5 fruit fly cellular contexts compared by ENCODE assay signal in genomic region chr3R:13815022-13815440, dm6.
TF ChIP-seq lines count a peak whose summit lies in the region.

No protein-coding gene starts in this region.

- no peak for TF ChIP-seq CTCF in whole organism, embryonic (GFP tag; optimal IDR thresholded peaks at IDR 0.05; lab: Kevin White, UChicago)

TF ChIP-seq in whole organism, 6 proteins besides CTCF, POLR2A, EP300 and RAD21:
- TF ChIP-seq EcR (GFP tag; optimal IDR thresholded peaks at IDR 0.05; lab: Kevin White, UChicago) (peak in 1 of 2 experiments; percentile 46), Dll (optimal IDR thresholded peaks at IDR 0.05; lab: Kevin White, UChicago) (peak; percentile 26), usp (GFP tag; optimal IDR thresholded peaks at IDR 0.05; lab: Kevin White, UChicago) (no peak)

TF ChIP-seq in whole organism, adult, 20 proteins besides CTCF, POLR2A, EP300 and RAD21:
- TF ChIP-seq ovo (GFP tag; optimal IDR thresholded peaks at IDR 0.05; lab: Kevin White, UChicago) = no peak
- no peak for TF ChIP-seq CG7101 (tag; optimal IDR thresholded peaks at IDR 0.05; lab: Kevin White, UChicago)
- TF ChIP-seq CG7045 (GFP tag; optimal IDR thresholded peaks at IDR 0.05; lab: Kevin White, UChicago) = no peak
- no peak for TF ChIP-seq tj (GFP tag; optimal IDR thresholded peaks at IDR 0.05; lab: Kevin White, UChicago)
- no peak for TF ChIP-seq CG5204 (GFP tag; optimal IDR thresholded peaks at IDR 0.05; lab: Kevin White, UChicago)
- TF ChIP-seq Clk (GFP tag; optimal IDR thresholded peaks at IDR 0.05; lab: Kevin White, UChicago) = no peak
- no peak for TF ChIP-seq cnc (optimal IDR thresholded peaks at IDR 0.05; lab: Kevin White, UChicago)
- no peak for TF ChIP-seq toe (GFP tag; optimal IDR thresholded peaks at IDR 0.05; lab: Kevin White, UChicago)
- peak; percentile 1 for TF ChIP-seq CG33017 (tag; optimal IDR thresholded peaks at IDR 0.05; lab: Kevin White, UChicago)
- TF ChIP-seq Crg-1 (GFP tag; optimal IDR thresholded peaks at IDR 0.05; lab: Kevin White, UChicago) = no peak
- TF ChIP-seq Hr96 (GFP tag; optimal IDR thresholded peaks at IDR 0.05; lab: Kevin White, UChicago) = no peak
- peak; percentile 41 for TF ChIP-seq kay (GFP tag; lab: Kevin White, UChicago; ENCODE audit: borderline replicate concordance)
- TF ChIP-seq CG12768 (GFP tag; optimal IDR thresholded peaks at IDR 0.05; lab: Kevin White, UChicago) = no peak
- no peak for TF ChIP-seq CG11617 (GFP tag; optimal IDR thresholded peaks at IDR 0.05; lab: Kevin White, UChicago)
- TF ChIP-seq CG14711 (tag; optimal IDR thresholded peaks at IDR 0.05; lab: Kevin White, UChicago) = no peak

TF ChIP-seq in whole organism, embryonic, 481 proteins besides CTCF, POLR2A, EP300 and RAD21 (continues in another document):
- TF ChIP-seq chm (GFP tag; IDR thresholded peaks at IDR 0.05; lab: Robert Waterston, UW) = no peak
- TF ChIP-seq pita (GFP tag; optimal IDR thresholded peaks at IDR 0.05; lab: Kevin White, UChicago) = no peak
- TF ChIP-seq CG3281 (GFP tag; optimal IDR thresholded peaks at IDR 0.05; lab: Kevin White, UChicago) = no peak
- no peak for TF ChIP-seq corto (GFP tag; optimal IDR thresholded peaks at IDR 0.05; lab: Kevin White, UChicago)
- TF ChIP-seq bbx (GFP tag; IDR thresholded peaks at IDR 0.05; lab: Robert Waterston, UW; ENCODE audit: partially characterized antibody) = no peak
- peak; percentile 16 for TF ChIP-seq cg (GFP tag; optimal IDR thresholded peaks at IDR 0.05; lab: Kevin White, UChicago)
- no peak for TF ChIP-seq crc (GFP tag; optimal IDR thresholded peaks at IDR 0.05; lab: Kevin White, UChicago)
- no peak for TF ChIP-seq sqz (GFP tag; optimal IDR thresholded peaks at IDR 0.05; lab: Kevin White, UChicago)
- no peak for TF ChIP-seq ewg (GFP tag; optimal IDR thresholded peaks at IDR 0.05; lab: Kevin White, UChicago)
- TF ChIP-seq br (optimal IDR thresholded peaks at IDR 0.05; lab: Kevin White, UChicago) = no peak
- TF ChIP-seq CG14050 (GFP tag; IDR thresholded peaks at IDR 0.05; lab: Robert Waterston, UW) = no peak
- no peak for TF ChIP-seq CG12769 (tag; optimal IDR thresholded peaks at IDR 0.05; lab: Kevin White, UChicago)
- TF ChIP-seq CG9876 (GFP tag; optimal IDR thresholded peaks at IDR 0.05; lab: Kevin White, UChicago) = no peak
- TF ChIP-seq CG15011 (GFP tag; optimal IDR thresholded peaks at IDR 0.05; lab: Kevin White, UChicago) = no peak
- no peak for TF ChIP-seq trh (GFP tag; optimal IDR thresholded peaks at IDR 0.05; lab: Kevin White, UChicago)
- TF ChIP-seq Rx (GFP tag; IDR thresholded peaks at IDR 0.05; lab: Robert Waterston, UW) = no peak
- TF ChIP-seq CG32532 (GFP tag; IDR thresholded peaks at IDR 0.05; lab: Robert Waterston, UW) = peak; percentile 42; the same call in 1 of the 2 replicates
- no peak for TF ChIP-seq CG10267 (tag; optimal IDR thresholded peaks at IDR 0.05; lab: Kevin White, UChicago)
- TF ChIP-seq CG8478 (optimal IDR thresholded peaks at IDR 0.05; lab: Kevin White, UChicago) = no peak
- TF ChIP-seq CG10274 (GFP tag; optimal IDR thresholded peaks at IDR 0.05; lab: Kevin White, UChicago) = no peak
- TF ChIP-seq Elba2 (GFP tag; optimal IDR thresholded peaks at IDR 0.05; lab: Kevin White, UChicago) = no peak
- peak; percentile 57; the same call in 1 of the 3 replicates for TF ChIP-seq mld (GFP tag; IDR thresholded peaks at IDR 0.05; lab: Robert Waterston, UW; ENCODE audit: partially characterized antibody)
- no peak for TF ChIP-seq sima (GFP tag; optimal IDR thresholded peaks at IDR 0.05; lab: Kevin White, UChicago)
- no peak for TF ChIP-seq Jarid2 (GFP tag; optimal IDR thresholded peaks at IDR 0.05; lab: Kevin White, UChicago)
- no peak for TF ChIP-seq Poxn (GFP tag; IDR thresholded peaks at IDR 0.05; lab: Robert Waterston, UW)
- no peak for TF ChIP-seq gem (tag; optimal IDR thresholded peaks at IDR 0.05; lab: Kevin White, UChicago)

TF ChIP-seq in whole organism, prepupa, 60 proteins besides CTCF, POLR2A, EP300 and RAD21 (continues in another document):
- TF ChIP-seq CG32006 (GFP tag; optimal IDR thresholded peaks at IDR 0.05; lab: Kevin White, UChicago) = no peak
- TF ChIP-seq svp (GFP tag; lab: Kevin White, UChicago) = peak; percentile 79
- peak; percentile 50; the same call in 2 of the 3 replicates for TF ChIP-seq eg (GFP tag; IDR thresholded peaks at IDR 0.05; lab: Robert Waterston, UW)
- TF ChIP-seq CG11902 (GFP tag; optimal IDR thresholded peaks at IDR 0.05; lab: Kevin White, UChicago) = no peak
- TF ChIP-seq Blimp-1 (GFP tag; optimal IDR thresholded peaks at IDR 0.05; lab: Kevin White, UChicago) = no peak
- TF ChIP-seq Ets96B (tag; optimal IDR thresholded peaks at IDR 0.05; lab: Kevin White, UChicago) = no peak
- no peak for TF ChIP-seq CG8319 (GFP tag; optimal IDR thresholded peaks at IDR 0.05; lab: Kevin White, UChicago)
- no peak for TF ChIP-seq topi (GFP tag; optimal IDR thresholded peaks at IDR 0.05; lab: Kevin White, UChicago)
- TF ChIP-seq pdm3 (GFP tag; optimal IDR thresholded peaks at IDR 0.05; lab: Kevin White, UChicago) = no peak
- no peak for TF ChIP-seq dsx (GFP tag; optimal IDR thresholded peaks at IDR 0.05; lab: Kevin White, UChicago; ENCODE audit: poor library complexity, severe bottlenecking)
- TF ChIP-seq CG6163 (GFP tag; IDR thresholded peaks at IDR 0.05; lab: Robert Waterston, UW) = 0 out of 3 replicates have a peak, but pooled peaks have one; percentile 43
- TF ChIP-seq fkh (GFP tag; optimal IDR thresholded peaks at IDR 0.05; lab: Kevin White, UChicago) = no peak
- TF ChIP-seq CG15336 (GFP tag; IDR thresholded peaks at IDR 0.05; lab: Robert Waterston, UW) = peak; percentile 47; the same call in 1 of the 2 replicates
- TF ChIP-seq CG11294 (GFP tag; IDR thresholded peaks at IDR 0.05; lab: Robert Waterston, UW) = no peak
- no peak for TF ChIP-seq Eip93F (GFP tag; optimal IDR thresholded peaks at IDR 0.05; lab: Kevin White, UChicago)
- TF ChIP-seq net (GFP tag; optimal IDR thresholded peaks at IDR 0.05; lab: Kevin White, UChicago) = no peak
- no peak for TF ChIP-seq Eip75B (GFP tag; optimal IDR thresholded peaks at IDR 0.05; lab: Kevin White, UChicago)
- no peak for TF ChIP-seq esn (GFP tag; optimal IDR thresholded peaks at IDR 0.05; lab: Kevin White, UChicago)
- peak; percentile 22 for TF ChIP-seq Eip78C (GFP tag; lab: Kevin White, UChicago)
- TF ChIP-seq Hr4 (GFP tag; optimal IDR thresholded peaks at IDR 0.05; lab: Kevin White, UChicago) = no peak
- no peak for TF ChIP-seq CG34406 (GFP tag; optimal IDR thresholded peaks at IDR 0.05; lab: Kevin White, UChicago)
- TF ChIP-seq dac (GFP tag; optimal IDR thresholded peaks at IDR 0.05; lab: Kevin White, UChicago) = no peak
- TF ChIP-seq Gug (GFP tag; IDR thresholded peaks at IDR 0.05; lab: Robert Waterston, UW) = no peak
- TF ChIP-seq CG16779 (tag; optimal IDR thresholded peaks at IDR 0.05; lab: Kevin White, UChicago) = peak; percentile 2
- no peak for TF ChIP-seq lz (GFP tag; optimal IDR thresholded peaks at IDR 0.05; lab: Kevin White, UChicago)
- TF ChIP-seq CG10631 (GFP tag; optimal IDR thresholded peaks at IDR 0.05; lab: Kevin White, UChicago) = no peak
- no peak; the same call in 2 of the 3 replicates for TF ChIP-seq CG8119 (GFP tag; IDR thresholded peaks at IDR 0.05; lab: Robert Waterston, UW)
- TF ChIP-seq CG6792 (GFP tag; optimal IDR thresholded peaks at IDR 0.05; lab: Kevin White, UChicago) = no peak

TF ChIP-seq in whole organism, pupa, 21 proteins besides CTCF, POLR2A, EP300 and RAD21:
- TF ChIP-seq CG9948 (tag; optimal IDR thresholded peaks at IDR 0.05; lab: Kevin White, UChicago) (no peak), EcR (GFP tag; optimal IDR thresholded peaks at IDR 0.05; lab: Kevin White, UChicago) (peak; percentile 63), rn (GFP tag; IDR thresholded peaks at IDR 0.05; lab: Robert Waterston, UW) (no peak), CG17806 (tag; optimal IDR thresholded peaks at IDR 0.05; lab: Kevin White, UChicago) (no peak), Ets98B (GFP tag; IDR thresholded peaks at IDR 0.05; lab: Robert Waterston, UW) (peak; percentile 64; the same call in 1 of the 2 replicates), Pif1A (GFP tag; optimal IDR thresholded peaks at IDR 0.05; lab: Kevin White, UChicago) (no peak), Pif1B (GFP tag; optimal IDR thresholded peaks at IDR 0.05; lab: Kevin White, UChicago) (no peak), CG32121 (GFP tag; IDR thresholded peaks at IDR 0.05; lab: Robert Waterston, UW) (peak; percentile 71), fd96Ca (GFP tag; IDR thresholded peaks at IDR 0.05; lab: Robert Waterston, UW) (peak; percentile 43; the same call in 1 of the 3 replicates), D1 (tag; optimal IDR thresholded peaks at IDR 0.05; lab: Kevin White, UChicago) (no peak), CG15710 (tag; optimal IDR thresholded peaks at IDR 0.05; lab: Kevin White, UChicago) (no peak), CG12605 (GFP tag; IDR thresholded peaks at IDR 0.05; lab: Robert Waterston, UW) (peak; percentile 48), CG13204 (GFP tag; optimal IDR thresholded peaks at IDR 0.05; lab: Kevin White, UChicago) (no peak), CG10348 (GFP tag; IDR thresholded peaks at IDR 0.05; lab: Robert Waterston, UW) (no peak), Snoo (tag; optimal IDR thresholded peaks at IDR 0.05; lab: Kevin White, UChicago) (no peak)
